Worm (Caenorhabditis elegans) whole organism, young adult: Measurements from ENCODE around the gene col-111.
A peak's percentile ranks its signal among the peaks of the same experiment; 100 is the strongest.

Source experiments
- B0035.1 ChIP-seq: sonication (generic microtip); optimal IDR thresholded peaks from 2 replicates; lab custom pipeline; 2016; ENCODE audit warnings: missing genetic modification characterization, mild to moderate bottlenecking, missing compliant biosample characterization, missing genotype, missing genetic modification reagents
- C06A6.2 ChIP-seq: fragments of 200-800 bp; sonication (Bioruptor generic); conservative IDR thresholded peaks from 2 replicates; pipeline ENCODE4 v1.3.6; 2022; ENCODE audit warnings: missing genetic modification characterization, missing compliant biosample characterization
- D2030.7 ChIP-seq: fragments of 200-800 bp; sonication (Bioruptor generic); IDR thresholded peaks from 2 replicates; pipeline ENCODE4 v1.3.6; 2022; ENCODE audit warnings: missing genetic modification reagents, missing genetic modification characterization, missing compliant biosample characterization
- F10E7.11 ChIP-seq: sonication (generic microtip); optimal IDR thresholded peaks from 2 replicates; lab custom pipeline; 2017; ENCODE audit warnings: mild to moderate bottlenecking, missing genetic modification characterization, moderate library complexity, missing compliant biosample characterization
- F33H1.4 ChIP-seq: fragments of 200-800 bp; sonication (Bioruptor generic); IDR thresholded peaks from 2 replicates; pipeline ENCODE4 v1.3.6; 2022; ENCODE audit warnings: missing genetic modification reagents, missing genetic modification characterization, missing compliant biosample characterization
- F49E8.2 ChIP-seq: sonication (generic microtip); optimal IDR thresholded peaks from 3 replicates; lab custom pipeline; 2017; ENCODE audit warnings: missing genetic modification characterization, mild to moderate bottlenecking, missing compliant biosample characterization, antibody characterized with exemption, moderate library complexity; ENCODE audit not compliant: insufficient read depth
- F57C9.4 ChIP-seq: sonication (generic microtip); optimal IDR thresholded peaks from 2 replicates; lab custom pipeline; 2017; ENCODE audit warnings: mild to moderate bottlenecking, missing genetic modification characterization, missing compliant biosample characterization
- K11D2.4 ChIP-seq: fragments of 200-800 bp; sonication (Bioruptor generic); IDR thresholded peaks from 2 replicates; pipeline ENCODE4 v1.3.6; 2022; ENCODE audit warnings: missing genetic modification reagents, missing genetic modification characterization, missing compliant biosample characterization
- T26A5.8 ChIP-seq: sonication (generic microtip); optimal IDR thresholded peaks from 2 replicates; lab custom pipeline; 2016; ENCODE audit warnings: missing genetic modification characterization, missing compliant biosample characterization
- Y53G8AR.9 ChIP-seq: fragments of 200-800 bp; sonication (Bioruptor generic); conservative IDR thresholded peaks from 2 replicates; pipeline ENCODE4 v1.3.6; 2022; ENCODE audit warnings: missing genetic modification reagents, missing genetic modification characterization, missing compliant biosample characterization
- Y67H2A.10 ChIP-seq: fragments of 200-800 bp; sonication (Bioruptor generic); conservative IDR thresholded peaks from 2 replicates; pipeline ENCODE4 v1.3.6; 2022; ENCODE audit warnings: missing genetic modification reagents, missing genetic modification characterization, missing compliant biosample characterization
- ZK185.1 ChIP-seq: sonication (generic microtip); optimal IDR thresholded peaks from 2 replicates; lab custom pipeline; 2016; ENCODE audit warnings: mild to moderate bottlenecking, missing genetic modification characterization, missing compliant biosample characterization; ENCODE audit not compliant: poor library complexity, severe bottlenecking
- akir-1 ChIP-seq: fragments of 200-800 bp; sonication (Bioruptor generic); optimal IDR thresholded peaks from 2 replicates; lab custom pipeline; 2018; ENCODE audit warnings: mild to moderate bottlenecking, missing genetic modification characterization, moderate library complexity, missing compliant biosample characterization
- aptf-2 ChIP-seq: fragments of 200-800 bp; sonication (Bioruptor generic); conservative IDR thresholded peaks from 2 replicates; pipeline ENCODE4 v1.3.6; 2022; ENCODE audit warnings: missing genetic modification reagents, missing genetic modification characterization, missing compliant biosample characterization
- aptf-3 ChIP-seq: fragments of 200-800 bp; sonication (Bioruptor generic); IDR thresholded peaks from 2 replicates; pipeline ENCODE4 v1.3.6; 2022; ENCODE audit warnings: missing genetic modification characterization, missing compliant biosample characterization
- attf-3 ChIP-seq: fragments of 200-800 bp; sonication (Bioruptor generic); conservative IDR thresholded peaks from 2 replicates; pipeline ENCODE4 v1.3.6; 2022; ENCODE audit warnings: missing genetic modification reagents, missing genetic modification characterization, missing compliant biosample characterization
- cebp-1 ChIP-seq, 2 experiments: fragments of 200-800 bp in 1 of 2; sonication (Bioruptor generic) in 1 of 2; sonication (generic microtip) in 1 of 2; IDR thresholded peaks in 1 of 2; optimal IDR thresholded peaks in 1 of 2; 2 replicates each; pipeline versions ENCODE4 v1.3.6 to Lab custom; 2017 to 2022; ENCODE audit warnings: missing compliant biosample characterization in 2 of 2, missing genetic modification characterization in 2 of 2, mild to moderate bottlenecking in 1 of 2, missing genetic modification reagents in 1 of 2, moderate library complexity in 1 of 2
- cebp-2 ChIP-seq: fragments of 200-800 bp; sonication (Bioruptor generic); IDR thresholded peaks from 2 replicates; pipeline ENCODE4 v1.3.6; 2022; ENCODE audit warnings: missing genetic modification characterization, missing compliant biosample characterization
- ceh-100 ChIP-seq: fragments of 200-800 bp; sonication (Bioruptor generic); IDR thresholded peaks from 2 replicates; pipeline ENCODE4 v1.3.6; 2022; ENCODE audit warnings: missing genetic modification reagents, missing genetic modification characterization, missing compliant biosample characterization
- die-1 ChIP-seq: sonication (generic microtip); optimal IDR thresholded peaks from 2 replicates; lab custom pipeline; 2016; ENCODE audit warnings: missing genotype, mild to moderate bottlenecking, missing genetic modification characterization, missing compliant biosample characterization
- dox-1 ChIP-seq: fragments of 200-800 bp; sonication (Bioruptor generic); IDR thresholded peaks from 2 replicates; pipeline ENCODE4 v1.3.6; 2022; ENCODE audit warnings: missing genetic modification reagents, missing genetic modification characterization, missing compliant biosample characterization
- dpff-1 ChIP-seq: sonication (generic microtip); optimal IDR thresholded peaks from 2 replicates; lab custom pipeline; 2017; ENCODE audit warnings: mild to moderate bottlenecking, missing genetic modification characterization, missing compliant biosample characterization
- efl-1 ChIP-seq: fragments of 150-350 bp; optimal IDR thresholded peaks from 2 replicates; lab custom pipeline; 2014; ENCODE audit warnings: missing biosample characterization, missing genetic modification reagents, missing genetic modification characterization
- egl-44 ChIP-seq: fragments of 200-800 bp; sonication (Bioruptor generic); IDR thresholded peaks from 2 replicates; pipeline ENCODE4 v1.3.6; 2022; ENCODE audit warnings: missing genetic modification reagents, missing genetic modification characterization, missing compliant biosample characterization
- him-1 ChIP-seq: sonication (generic microtip); optimal IDR thresholded peaks from 2 replicates; lab custom pipeline; 2016; ENCODE audit warnings: missing genotype, missing genetic modification reagents, missing genetic modification characterization, missing compliant biosample characterization
- let-607 ChIP-seq, 2 experiments: fragments of 200-800 bp in 1 of 2; sonication (Bioruptor generic) in 1 of 2; sonication (generic microtip) in 1 of 2; optimal IDR thresholded peaks; 2 replicates each; lab custom pipeline; 2016 to 2018; ENCODE audit warnings: mild to moderate bottlenecking in 2 of 2, missing compliant biosample characterization in 2 of 2, missing genetic modification characterization in 2 of 2, moderate library complexity in 2 of 2, missing genotype in 1 of 2
- lin-40 ChIP-seq: sonication (generic microtip); optimal IDR thresholded peaks from 2 replicates; lab custom pipeline; 2016; ENCODE audit warnings: missing genetic modification characterization, mild to moderate bottlenecking, missing compliant biosample characterization, missing genotype, missing genetic modification reagents
- lir-1 ChIP-seq: fragments of 200-800 bp; sonication (Bioruptor generic); conservative IDR thresholded peaks from 2 replicates; pipeline ENCODE4 v1.3.6; 2022; ENCODE audit warnings: missing genetic modification reagents, missing genetic modification characterization, missing compliant biosample characterization
- lsy-27 ChIP-seq: sonication (generic microtip); optimal IDR thresholded peaks from 2 replicates; lab custom pipeline; 2017; ENCODE audit warnings: missing genetic modification characterization, mild to moderate bottlenecking, missing compliant biosample characterization, antibody characterized with exemption, missing genotype, borderline replicate concordance; ENCODE audit not compliant: insufficient read depth
- madf-8 ChIP-seq: fragments of 200-800 bp; sonication (Bioruptor generic); conservative IDR thresholded peaks from 2 replicates; pipeline ENCODE4 v1.3.6; 2022; ENCODE audit warnings: missing genetic modification reagents, missing genetic modification characterization, missing compliant biosample characterization
- mcd-1 ChIP-seq: fragments of 200-800 bp; sonication (Bioruptor generic); IDR thresholded peaks from 2 replicates; pipeline ENCODE4 v1.3.6; 2022; ENCODE audit warnings: missing genetic modification reagents, missing genetic modification characterization, missing compliant biosample characterization
- mxl-1 ChIP-seq: sonication (generic microtip); optimal IDR thresholded peaks from 2 replicates; lab custom pipeline; 2016; ENCODE audit warnings: missing genetic modification characterization, missing compliant biosample characterization
- nhr-179 ChIP-seq: sonication (generic microtip); optimal IDR thresholded peaks from 2 replicates; lab custom pipeline; 2016; ENCODE audit warnings: mild to moderate bottlenecking, missing genetic modification characterization, missing compliant biosample characterization
- pbrm-1 ChIP-seq: fragments of 200-800 bp; sonication (Bioruptor generic); IDR thresholded peaks from 2 replicates; pipeline ENCODE4 v1.3.6; 2022; ENCODE audit warnings: missing genetic modification reagents, missing genetic modification characterization, missing compliant biosample characterization
- pha-4 ChIP-seq: fragments of 150-350 bp; sonication (generic microtip); optimal IDR thresholded peaks from 2 replicates; lab custom pipeline; 2014; ENCODE audit warnings: missing biosample characterization, missing genetic modification reagents, missing genetic modification characterization
- rpc-1 ChIP-seq, 2 experiments: fragments of 150-350 bp in 1 of 2; sonication (generic microtip) in 1 of 2; optimal IDR thresholded peaks; 2 replicates each; lab custom pipeline; 2014 to 2018; ENCODE audit warnings: missing biosample characterization in 1 of 2, missing genetic modification characterization in 1 of 2, missing genetic modification reagents in 1 of 2, missing genotype in 1 of 2
- sdz-38 ChIP-seq: sonication (generic microtip); optimal IDR thresholded peaks from 2 replicates; lab custom pipeline; 2016; ENCODE audit warnings: missing genotype, missing genetic modification characterization, missing compliant biosample characterization
- snpc-1.1 ChIP-seq: sonication (generic microtip); optimal IDR thresholded peaks from 2 replicates; lab custom pipeline; 2017; ENCODE audit warnings: missing genetic modification characterization, mild to moderate bottlenecking, missing compliant biosample characterization, antibody characterized with exemption, moderate library complexity, missing genotype, missing genetic modification reagents; ENCODE audit not compliant: insufficient read depth
- snpc-1.3 ChIP-seq: sonication (generic microtip); optimal IDR thresholded peaks from 2 replicates; lab custom pipeline; 2017; ENCODE audit warnings: missing genetic modification characterization, mild to moderate bottlenecking, missing compliant biosample characterization, antibody characterized with exemption, moderate library complexity, missing genotype, missing genetic modification reagents; ENCODE audit not compliant: insufficient read depth
- snpc-4 ChIP-seq, 5 experiments: fragments of 150-350 bp in 1 of 5; sonication (generic microtip) in 4 of 5; optimal IDR thresholded peaks; 2 replicates each; lab custom pipeline; 2014 to 2018; ENCODE audit warnings: missing genetic modification characterization in 5 of 5, missing biosample characterization in 3 of 5, antibody characterized with exemption in 2 of 5, mild to moderate bottlenecking in 2 of 5, missing compliant biosample characterization in 2 of 5, missing genotype in 2 of 5, moderate library complexity in 2 of 5, missing genetic modification reagents in 1 of 5
- sptf-2 ChIP-seq: fragments of 200-800 bp; sonication (Bioruptor generic); optimal IDR thresholded peaks from 2 replicates; lab custom pipeline; 2018; ENCODE audit warnings: mild to moderate bottlenecking, missing genetic modification characterization, missing compliant biosample characterization
- tlf-1 ChIP-seq: fragments of 200-800 bp; sonication (Bioruptor generic); optimal IDR thresholded peaks from 2 replicates; lab custom pipeline; 2018; ENCODE audit warnings: mild to moderate bottlenecking, missing genetic modification characterization, missing compliant biosample characterization
- unc-130 ChIP-seq: sonication (generic microtip); optimal IDR thresholded peaks from 2 replicates; lab custom pipeline; 2016; ENCODE audit warnings: missing genetic modification reagents, missing genetic modification characterization, missing compliant biosample characterization
- unc-62 ChIP-seq: fragments of 150-350 bp; optimal IDR thresholded peaks from 2 replicates; lab custom pipeline; 2014; ENCODE audit warnings: missing biosample characterization, missing genetic modification reagents, missing genetic modification characterization
- ztf-6 ChIP-seq: fragments of 200-800 bp; sonication (Bioruptor generic); IDR thresholded peaks from 2 replicates; pipeline ENCODE4 v1.3.6; 2022; ENCODE audit warnings: missing genetic modification reagents, missing genetic modification characterization, missing compliant biosample characterization

Gene col-111

DNA sequence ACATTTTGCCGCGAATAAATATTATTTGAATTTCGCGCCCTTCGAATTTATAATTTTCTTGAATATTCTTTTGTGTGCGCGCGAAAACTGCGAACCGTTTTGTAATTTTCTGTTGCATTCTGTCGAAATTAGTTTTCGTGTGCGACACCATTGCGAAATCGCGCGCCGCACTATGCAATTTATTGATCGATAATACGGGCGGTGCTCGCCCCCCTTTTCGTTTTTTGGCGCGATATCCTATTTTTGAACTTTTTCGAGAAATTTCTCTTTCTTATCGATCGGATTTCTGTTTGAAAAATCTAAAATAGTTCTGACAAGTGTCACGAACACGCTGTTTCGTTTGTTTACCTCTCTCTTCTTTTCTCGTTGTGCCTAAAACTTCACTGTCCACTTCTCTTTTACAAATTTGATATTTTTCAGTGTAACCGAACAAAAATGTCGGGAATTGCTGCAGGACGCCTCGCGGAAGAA, 7.1 kb downstream of the col-111 start, which contains the start of gene ubc-9 (continued):
- TF ChIP-seq unc-62: no peak
- peak; percentile 85 for TF ChIP-seq ceh-100
- TF ChIP-seq F49E8.2: peak; percentile 52
- TF ChIP-seq ztf-6 (GFP tag; lab: Robert Waterston, UW): no peak
- TF ChIP-seq unc-130 (GFP tag; lab: Kevin White, UChicago): peak; percentile 58
- peak; percentile 58 for TF ChIP-seq snpc-1.3 (tag; lab: Kevin White, UChicago)
- no peak for TF ChIP-seq sdz-38 (tag; lab: Kevin White, UChicago)
- TF ChIP-seq F57C9.4 (tag; lab: Kevin White, UChicago): no peak
- TF ChIP-seq T26A5.8 (tag; lab: Kevin White, UChicago): no peak
- no peak for TF ChIP-seq attf-3 (GFP tag; lab: Robert Waterston, UW)
- TF ChIP-seq Y67H2A.10 (GFP tag; lab: Robert Waterston, UW): peak; percentile 70
- TF ChIP-seq aptf-3: no peak
- peak; percentile 57 for TF ChIP-seq lin-40 (tag; lab: Kevin White, UChicago)
- no peak for TF ChIP-seq dpff-1
- TF ChIP-seq C06A6.2 (GFP tag; lab: Robert Waterston, UW): 0 out of 2 replicates have a peak, but pooled peaks have one; percentile 28
- no peak for TF ChIP-seq cebp-2 (GFP tag; lab: Robert Waterston, UW)
- peak; percentile 87 for TF ChIP-seq pbrm-1 (GFP tag; lab: Robert Waterston, UW)
- TF ChIP-seq K11D2.4 (GFP tag; lab: Robert Waterston, UW): no peak
- TF ChIP-seq madf-8: peak; percentile 90
- no peak for TF ChIP-seq sptf-2
- TF ChIP-seq akir-1 (GFP tag; lab: Kevin White, UChicago): no peak
- no peak for TF ChIP-seq egl-44 (GFP tag; lab: Robert Waterston, UW)
- no peak for TF ChIP-seq snpc-1.1
- peak; percentile 1 for TF ChIP-seq die-1 (tag; lab: Kevin White, UChicago)
- peak; percentile 93 for TF ChIP-seq tlf-1
- peak; percentile 80 for TF ChIP-seq Y53G8AR.9 (GFP tag; lab: Robert Waterston, UW)
- TF ChIP-seq mxl-1: no peak
- no peak for TF ChIP-seq nhr-179 (tag; lab: Kevin White, UChicago)
- peak; percentile 93 for TF ChIP-seq efl-1 (GFP tag; lab: Kevin White, UChicago)
- TF ChIP-seq ZK185.1 (tag; lab: Kevin White, UChicago): peak; percentile 57
- TF ChIP-seq snpc-4 (GFP tag; optimal IDR thresholded peaks at IDR 0.05; lab: Kevin White, UChicago): peak; percentile 25
- peak; percentile 49 to 78 (median 67) for TF ChIP-seq snpc-4 (tag; optimal IDR thresholded peaks at IDR 0.05; lab: Kevin White, UChicago)
- TF ChIP-seq B0035.1 (tag; lab: Kevin White, UChicago): no peak
- TF ChIP-seq pha-4: no peak
- TF ChIP-seq lir-1 (GFP tag; lab: Robert Waterston, UW): peak; percentile 59; the same call in 1 of the 2 replicates
- TF ChIP-seq rpc-1 (optimal IDR thresholded peaks at IDR 0.05; lab: Kevin White, UChicago): peak; percentile 15
- TF ChIP-seq rpc-1 (tag; optimal IDR thresholded peaks at IDR 0.05; lab: Kevin White, UChicago): no peak
- peak; percentile 92 for TF ChIP-seq dox-1 (GFP tag; lab: Robert Waterston, UW)
- TF ChIP-seq let-607 (tag; optimal IDR thresholded peaks at IDR 0.05; lab: Kevin White, UChicago): peak in 1 of 2 experiments; percentile 31
- peak; percentile 81 for TF ChIP-seq F33H1.4
- peak; percentile 81 for TF ChIP-seq mcd-1
- peak; percentile 75 for TF ChIP-seq lsy-27 (tag; lab: Kevin White, UChicago)
- TF ChIP-seq D2030.7 (GFP tag; lab: Robert Waterston, UW): peak; percentile 81
- TF ChIP-seq aptf-2 (GFP tag; lab: Robert Waterston, UW): no peak
- TF ChIP-seq him-1 (tag; lab: Kevin White, UChicago): peak; percentile 18
- TF ChIP-seq cebp-1 (GFP tag; IDR thresholded peaks at IDR 0.05; lab: Robert Waterston, UW): peak; percentile 92
- peak; percentile 99 for TF ChIP-seq cebp-1 (tag; optimal IDR thresholded peaks at IDR 0.05; lab: Kevin White, UChicago)
- TF ChIP-seq F10E7.11: no peak
